Worm (Caenorhabditis elegans) whole organism, mixed stage, embryonic: Measurements from ENCODE around the gene mrp-1.

ENCODE experiments used
- M03D4.4 ChIP-seq: sonication (generic microtip); optimal IDR thresholded peaks from 2 replicates; lab custom pipeline; 2017; ENCODE audit warnings: mild to moderate bottlenecking, missing genetic modification characterization, missing compliant biosample characterization
- bed-3 ChIP-seq: fragments of 200-800 bp; sonication (Bioruptor generic); optimal IDR thresholded peaks from 3 replicates; lab custom pipeline; 2018; ENCODE audit warnings: mild to moderate bottlenecking, missing genetic modification characterization, moderate library complexity, missing compliant biosample characterization
- blmp-1 ChIP-seq: fragments of 150-350 bp; optimal IDR thresholded peaks from 2 replicates; lab custom pipeline; 2014; ENCODE audit warnings: missing biosample characterization, missing genetic modification characterization
- ceh-39 ChIP-seq: fragments of 150-350 bp; optimal IDR thresholded peaks from 2 replicates; lab custom pipeline; 2014; ENCODE audit warnings: missing biosample characterization, missing genetic modification characterization
- ceh-43 ChIP-seq: fragments of 200-800 bp; sonication (Bioruptor generic); optimal IDR thresholded peaks from 2 replicates; lab custom pipeline; 2018; ENCODE audit warnings: mild to moderate bottlenecking, missing genetic modification characterization, moderate library complexity, missing compliant biosample characterization
- ceh-83 ChIP-seq: fragments of 200-800 bp; sonication (Bioruptor generic); optimal IDR thresholded peaks from 2 replicates; lab custom pipeline; 2018; ENCODE audit warnings: mild to moderate bottlenecking, missing genetic modification characterization, missing compliant biosample characterization
- ces-1 ChIP-seq: fragments of 150-350 bp; optimal IDR thresholded peaks from 2 replicates; lab custom pipeline; 2014; ENCODE audit warnings: missing biosample characterization, missing genetic modification reagents, missing genetic modification characterization
- cnd-1 ChIP-seq: fragments of 200-800 bp; sonication (Bioruptor generic); optimal IDR thresholded peaks from 2 replicates; lab custom pipeline; 2018; ENCODE audit warnings: mild to moderate bottlenecking, missing genetic modification characterization, missing compliant biosample characterization
- drap-1 ChIP-seq: fragments of 200-800 bp; sonication (Bioruptor generic); optimal IDR thresholded peaks from 3 replicates; lab custom pipeline; 2018; ENCODE audit warnings: mild to moderate bottlenecking, missing genetic modification characterization, missing compliant biosample characterization
- elt-1 ChIP-seq: sonication (generic microtip); optimal IDR thresholded peaks from 2 replicates; lab custom pipeline; 2017; ENCODE audit warnings: missing genetic modification characterization, mild to moderate bottlenecking, missing compliant biosample characterization, antibody characterized with exemption, moderate library complexity, borderline replicate concordance; ENCODE audit not compliant: insufficient read depth
- elt-3 ChIP-seq: fragments of 150-350 bp; optimal IDR thresholded peaks from 2 replicates; lab custom pipeline; 2014; ENCODE audit warnings: missing biosample characterization, missing genetic modification characterization
- flh-1 ChIP-seq: fragments of 200-800 bp; sonication (Bioruptor generic); optimal IDR thresholded peaks from 2 replicates; lab custom pipeline; 2018; ENCODE audit warnings: mild to moderate bottlenecking, missing genetic modification characterization, moderate library complexity, missing compliant biosample characterization
- ham-2 ChIP-seq: fragments of 200-800 bp; sonication (Bioruptor generic); optimal IDR thresholded peaks from 2 replicates; lab custom pipeline; 2018; ENCODE audit warnings: mild to moderate bottlenecking, missing genetic modification characterization, missing compliant biosample characterization
- hlh-1 ChIP-seq: fragments of 150-350 bp; optimal IDR thresholded peaks from 2 replicates; lab custom pipeline; 2014; ENCODE audit warnings: missing biosample characterization, missing genetic modification reagents, missing genetic modification characterization
- lin-13 ChIP-seq: fragments of 150-350 bp; optimal IDR thresholded peaks from 2 replicates; lab custom pipeline; 2014; ENCODE audit warnings: missing biosample characterization, missing genetic modification characterization
- lin-32 ChIP-seq: fragments of 200-800 bp; sonication (Bioruptor generic); optimal IDR thresholded peaks from 2 replicates; lab custom pipeline; 2018; ENCODE audit warnings: mild to moderate bottlenecking, missing genetic modification characterization, missing compliant biosample characterization
- lsy-2 ChIP-seq: fragments of 150-350 bp; optimal IDR thresholded peaks from 2 replicates; lab custom pipeline; 2014; ENCODE audit warnings: missing biosample characterization, missing genetic modification characterization
- mab-5 ChIP-seq: fragments of 150-350 bp; optimal IDR thresholded peaks from 2 replicates; lab custom pipeline; 2014; ENCODE audit warnings: missing biosample characterization, missing genetic modification characterization
- mep-1 ChIP-seq: fragments of 150-350 bp; optimal IDR thresholded peaks from 2 replicates; lab custom pipeline; 2017; ENCODE audit warnings: missing biosample characterization, missing genetic modification reagents, missing genetic modification characterization, inconsistent platforms
- mls-2 ChIP-seq: sonication (generic microtip); optimal IDR thresholded peaks from 2 replicates; lab custom pipeline; 2016; ENCODE audit warnings: mild to moderate bottlenecking, missing genetic modification characterization, moderate library complexity, missing compliant biosample characterization
- nhr-12 ChIP-seq: fragments of 150-350 bp; optimal IDR thresholded peaks from 2 replicates; lab custom pipeline; 2014; ENCODE audit warnings: missing biosample characterization, missing genetic modification characterization
- nhr-2 ChIP-seq: fragments of 150-350 bp; optimal IDR thresholded peaks from 2 replicates; lab custom pipeline; 2014; ENCODE audit warnings: missing biosample characterization, missing genetic modification characterization
- nhr-237 ChIP-seq: fragments of 150-350 bp; optimal IDR thresholded peaks from 2 replicates; lab custom pipeline; 2014; ENCODE audit warnings: missing biosample characterization, missing genetic modification characterization
- nhr-28 ChIP-seq: fragments of 150-350 bp; optimal IDR thresholded peaks from 2 replicates; lab custom pipeline; 2014; ENCODE audit warnings: missing biosample characterization, missing genetic modification characterization
- nhr-76 ChIP-seq: sonication (generic microtip); optimal IDR thresholded peaks from 2 replicates; lab custom pipeline; 2017; ENCODE audit warnings: missing biosample characterization, missing genetic modification characterization
- pha-4 ChIP-seq: fragments of 150-350 bp; optimal IDR thresholded peaks from 2 replicates; lab custom pipeline; 2018; ENCODE audit warnings: missing biosample characterization, missing genetic modification reagents, missing genetic modification characterization
- sem-2 ChIP-seq: fragments of 200-800 bp; sonication (Bioruptor generic); optimal IDR thresholded peaks from 2 replicates; lab custom pipeline; 2018; ENCODE audit warnings: mild to moderate bottlenecking, missing genetic modification characterization, missing compliant biosample characterization
- snpc-4 ChIP-seq: fragments of 150-350 bp; optimal IDR thresholded peaks from 2 replicates; lab custom pipeline; 2014; ENCODE audit warnings: missing biosample characterization, missing genetic modification characterization
- sptf-1 ChIP-seq: sonication (generic microtip); optimal IDR thresholded peaks from 2 replicates; lab custom pipeline; 2017; ENCODE audit warnings: mild to moderate bottlenecking, missing genetic modification characterization, moderate library complexity, missing compliant biosample characterization
- tbx-8 ChIP-seq: fragments of 200-800 bp; sonication (Bioruptor generic); optimal IDR thresholded peaks from 2 replicates; lab custom pipeline; 2018; ENCODE audit warnings: mild to moderate bottlenecking, missing genetic modification characterization, moderate library complexity, missing compliant biosample characterization
- unc-120 ChIP-seq: sonication (generic microtip); optimal IDR thresholded peaks from 2 replicates; lab custom pipeline; 2017; ENCODE audit warnings: missing genetic modification characterization, missing compliant biosample characterization; ENCODE audit not compliant: poor library complexity, severe bottlenecking
- unc-62 ChIP-seq: fragments of 150-350 bp; optimal IDR thresholded peaks from 2 replicates; lab custom pipeline; 2014; ENCODE audit warnings: missing biosample characterization, missing genetic modification reagents, missing genetic modification characterization
- zip-8 ChIP-seq: fragments of 150-350 bp; optimal IDR thresholded peaks from 2 replicates; lab custom pipeline; 2014; ENCODE audit warnings: missing biosample characterization, missing genetic modification characterization
- ztf-11 ChIP-seq: fragments of 150-350 bp; optimal IDR thresholded peaks from 2 replicates; lab custom pipeline; 2014; ENCODE audit warnings: missing biosample characterization, missing genetic modification characterization

The mrp-1 gene

DNA sequence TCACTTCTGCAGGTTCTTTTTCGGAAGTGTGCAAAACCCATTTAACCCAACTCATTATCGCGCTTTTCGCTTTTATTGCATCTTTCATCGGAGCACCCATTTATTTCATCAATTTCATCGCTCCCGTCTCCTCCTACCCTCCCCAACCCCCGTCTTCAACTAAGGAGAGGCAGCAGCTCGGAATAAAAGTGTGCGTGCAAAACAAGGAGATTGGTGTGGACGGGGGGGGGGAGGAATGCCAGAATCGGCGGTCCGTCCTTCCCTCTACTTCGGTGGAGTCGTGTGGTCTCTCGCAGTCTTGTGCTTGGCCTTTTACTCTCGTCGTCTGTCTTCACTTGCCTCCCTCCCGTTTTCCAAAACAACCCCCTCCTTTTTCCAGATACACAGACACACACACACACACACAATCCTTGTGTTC is 13.7 kb upstream of the mrp-1 start:
- TF ChIP-seq sem-2 (GFP tag; lab: Kevin White, UChicago) (peak; percentile 22), lsy-2 (tag; lab: Kevin White, UChicago) (peak; percentile 0), cnd-1 (peak; percentile 39), nhr-237 (tag; lab: Kevin White, UChicago) (no peak), lin-13 (tag; lab: Kevin White, UChicago) (peak; percentile 7), ceh-43 (GFP tag; lab: Kevin White, UChicago) (no peak), mls-2 (tag; lab: Kevin White, UChicago) (peak; percentile 74), sptf-1 (peak; percentile 77), zip-8 (no peak), unc-120 (peak; percentile 47), nhr-2 (tag; lab: Kevin White, UChicago) (no peak), pha-4 (no peak), ztf-11 (tag; lab: Kevin White, UChicago) (no peak), tbx-8 (no peak), unc-62 (GFP tag; lab: Kevin White, UChicago) (peak; percentile 12), nhr-76 (no peak), ces-1 (peak; percentile 93), drap-1 (GFP tag; lab: Kevin White, UChicago) (peak; percentile 56), M03D4.4 (no peak), hlh-1 (no peak), snpc-4 (tag; lab: Kevin White, UChicago) (no peak)

DNA sequence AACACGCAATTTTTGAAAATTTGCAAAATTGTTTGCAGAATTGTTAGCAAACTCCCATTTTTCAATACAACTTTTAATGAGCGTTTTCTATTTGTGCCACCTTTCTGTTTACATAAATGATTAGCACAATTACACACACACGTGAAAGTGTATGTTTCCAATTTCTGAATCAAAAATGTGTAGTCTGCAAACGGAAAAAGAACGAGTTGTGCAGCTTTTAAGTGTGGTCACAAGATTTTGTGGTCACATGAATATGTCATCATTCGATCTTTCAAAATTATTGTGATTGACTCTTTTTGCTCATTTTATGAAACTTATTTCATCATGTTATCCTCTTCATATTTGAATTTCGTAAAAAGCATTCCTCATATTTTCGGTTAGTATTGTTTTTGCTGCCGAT is 13.0 kb upstream of the mrp-1 start:
- TF ChIP-seq pha-4 (no peak), mls-2 (tag; lab: Kevin White, UChicago) (no peak), elt-3 (tag; lab: Kevin White, UChicago) (no peak), blmp-1 (tag; lab: Kevin White, UChicago) (no peak), elt-1 (tag; lab: Kevin White, UChicago) (no peak), lsy-2 (tag; lab: Kevin White, UChicago) (no peak), ceh-43 (GFP tag; lab: Kevin White, UChicago) (no peak), drap-1 (GFP tag; lab: Kevin White, UChicago) (no peak), snpc-4 (tag; lab: Kevin White, UChicago) (no peak)
- TF ChIP-seq, all 35 proteins: peak for 0

DNA sequence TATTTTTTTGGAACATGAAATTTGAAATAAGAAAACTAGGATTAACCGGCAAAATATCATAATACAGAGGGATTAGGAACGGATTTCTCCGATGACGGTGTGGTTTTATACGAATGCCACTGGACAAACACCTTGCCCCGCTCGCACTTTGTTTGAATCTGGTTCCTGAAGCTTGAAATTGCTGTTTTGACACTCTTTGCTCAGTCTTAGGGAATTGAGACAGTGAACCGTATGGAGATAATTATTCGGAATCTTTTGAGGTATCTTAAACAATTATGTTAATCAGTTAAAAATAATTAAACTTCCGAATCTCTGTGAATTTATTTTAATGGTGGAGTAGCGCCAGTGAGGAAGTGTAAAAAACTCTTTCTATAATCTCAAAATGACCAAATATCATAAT is 11.8 kb upstream of the mrp-1 start, which contains the start of gene F13C5.3:
Gene F13C5.3, minus strand, starts transcription at position 101 of the 400 bp plus-strand sequence.
- no peak for TF ChIP-seq drap-1 (GFP tag; lab: Kevin White, UChicago)
- TF ChIP-seq nhr-76: no peak
- TF ChIP-seq mls-2 (tag; lab: Kevin White, UChicago): no peak
- no peak for TF ChIP-seq sptf-1
- TF ChIP-seq lsy-2 (tag; lab: Kevin White, UChicago): no peak
- TF ChIP-seq snpc-4 (tag; lab: Kevin White, UChicago): no peak
- no peak for TF ChIP-seq pha-4
- no peak for TF ChIP-seq nhr-12 (tag; lab: Kevin White, UChicago)
- TF ChIP-seq lin-32: no peak
- no peak for TF ChIP-seq M03D4.4
- TF ChIP-seq nhr-28 (tag; lab: Kevin White, UChicago): no peak
- TF ChIP-seq ces-1: no peak
- TF ChIP-seq nhr-2 (tag; lab: Kevin White, UChicago): no peak
- no peak for TF ChIP-seq ceh-83 (GFP tag; lab: Kevin White, UChicago)
- no peak for TF ChIP-seq bed-3 (GFP tag; lab: Kevin White, UChicago)
- TF ChIP-seq mab-5 (tag; lab: Kevin White, UChicago): no peak
- no peak for TF ChIP-seq unc-62 (GFP tag; lab: Kevin White, UChicago)

DNA sequence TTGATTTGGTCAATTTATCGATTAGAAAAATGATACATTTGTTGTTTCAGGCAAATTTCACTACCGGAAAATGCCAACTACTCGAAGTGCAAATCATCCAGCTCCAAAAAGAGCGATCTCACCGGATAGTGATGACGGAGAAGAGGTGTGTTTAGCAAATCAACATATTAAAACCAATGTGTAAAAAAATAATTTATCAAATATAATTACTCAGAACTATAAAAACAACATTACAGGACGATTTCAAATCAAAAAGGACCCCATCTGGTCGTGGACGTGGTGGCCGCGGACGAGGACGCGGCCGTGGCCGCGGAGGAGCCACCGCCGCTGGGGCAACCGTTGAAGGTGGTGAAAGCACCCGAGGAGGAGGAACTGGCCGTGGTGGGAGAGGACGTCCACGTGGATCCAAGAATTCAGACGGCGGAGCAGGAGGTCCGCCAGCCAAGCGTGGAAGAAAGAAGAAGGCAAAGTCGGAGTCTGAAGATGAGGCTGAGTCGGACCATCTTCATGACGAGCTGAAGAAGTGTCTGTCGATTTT is 6.3 kb upstream of the mrp-1 start, which contains the start of gene F13C5.2:
Gene F13C5.2, plus strand, starts transcription at position 51 of the 538 bp plus-strand sequence.
- TF ChIP-seq cnd-1: peak; percentile 16
- no peak for TF ChIP-seq ceh-39 (tag; lab: Kevin White, UChicago)
- TF ChIP-seq nhr-2 (tag; lab: Kevin White, UChicago): no peak

DNA sequence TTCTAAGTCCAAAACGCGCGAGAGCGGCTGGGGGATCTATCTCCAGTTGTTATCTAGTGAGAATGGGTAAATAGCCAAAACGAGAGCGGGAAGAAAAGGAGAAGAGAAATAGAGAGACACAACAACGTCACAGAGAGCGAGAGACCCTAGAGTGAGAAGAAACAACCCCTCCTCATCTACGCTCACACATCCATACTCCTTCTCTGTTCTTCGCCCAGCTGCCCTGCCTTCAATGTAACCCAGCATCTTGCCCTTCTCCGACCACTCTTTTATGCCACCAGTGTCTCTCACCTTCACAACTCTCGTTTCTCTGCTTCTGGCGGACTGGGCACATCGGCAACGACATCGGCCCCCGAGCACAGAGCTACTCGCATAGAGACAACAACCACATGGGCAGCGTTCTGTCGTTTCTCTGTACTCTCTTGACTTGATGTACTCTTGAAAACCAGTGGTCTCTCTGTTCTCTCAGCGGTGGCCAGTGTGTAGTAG is 5.6 kb upstream of the mrp-1 start:
- TF ChIP-seq mep-1 (tag; lab: Kevin White, UChicago) (peak; percentile 56), snpc-4 (tag; lab: Kevin White, UChicago) (no peak), cnd-1 (peak; percentile 89), M03D4.4 (peak; percentile 58), mls-2 (tag; lab: Kevin White, UChicago) (peak; percentile 71), sem-2 (GFP tag; lab: Kevin White, UChicago) (peak; percentile 2), nhr-237 (tag; lab: Kevin White, UChicago) (peak; percentile 62), ceh-83 (GFP tag; lab: Kevin White, UChicago) (no peak), tbx-8 (peak; percentile 17), flh-1 (no peak), lin-13 (tag; lab: Kevin White, UChicago) (peak; percentile 81), ztf-11 (tag; lab: Kevin White, UChicago) (peak; percentile 84), sptf-1 (peak; percentile 76), ceh-43 (GFP tag; lab: Kevin White, UChicago) (peak; percentile 69), pha-4 (peak; percentile 85), nhr-28 (tag; lab: Kevin White, UChicago) (no peak), unc-62 (GFP tag; lab: Kevin White, UChicago) (peak; percentile 69), mab-5 (tag; lab: Kevin White, UChicago) (no peak), hlh-1 (peak; percentile 79), nhr-12 (tag; lab: Kevin White, UChicago) (no peak), ceh-39 (tag; lab: Kevin White, UChicago) (no peak), elt-1 (tag; lab: Kevin White, UChicago) (peak; percentile 63), bed-3 (GFP tag; lab: Kevin White, UChicago) (no peak), elt-3 (tag; lab: Kevin White, UChicago) (no peak), lin-32 (no peak), zip-8 (no peak), ham-2 (GFP tag; lab: Kevin White, UChicago) (peak; percentile 83), nhr-2 (tag; lab: Kevin White, UChicago) (peak; percentile 71), lsy-2 (tag; lab: Kevin White, UChicago) (peak; percentile 27), unc-120 (peak; percentile 96), ces-1 (peak; percentile 54), drap-1 (GFP tag; lab: Kevin White, UChicago) (peak; percentile 59)
